In the genomic region with DNA sequence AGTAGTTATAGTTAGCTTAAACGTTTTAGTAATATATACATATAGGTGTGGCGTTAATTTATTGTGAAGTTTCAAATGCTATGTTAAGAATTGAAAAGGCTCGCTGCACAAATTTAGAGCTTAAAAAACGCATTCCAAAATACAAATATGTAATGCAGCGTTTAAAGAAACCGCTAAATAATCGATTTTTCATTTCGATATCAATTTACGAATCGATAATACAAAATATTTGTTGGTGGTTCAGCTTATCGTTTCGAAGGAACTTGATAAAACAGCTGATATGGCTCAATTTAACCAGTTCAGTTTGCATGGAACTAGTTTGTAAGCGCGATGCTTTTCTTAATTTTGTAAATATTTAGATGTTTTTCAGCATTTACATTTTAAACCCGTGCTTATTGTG, we compare ENCODE assay signal across 4 fruit fly cellular contexts.
TF ChIP-seq lines count a peak whose summit lies in the region.

A gene (plus strand): TSS at position 291 of the 400 bp plus-strand sequence.
A gene (plus strand): TSS at position 291 of the 400 bp plus-strand sequence.

- TF ChIP-seq CTCF in whole organism, embryonic (GFP tag; optimal IDR thresholded peaks at IDR 0.05; lab: Kevin White, UChicago): peak; percentile 29

TF ChIP-seq in whole organism, adult, 20 proteins besides CTCF, POLR2A, EP300 and RAD21:
- TF ChIP-seq tj (GFP tag; optimal IDR thresholded peaks at IDR 0.05; lab: Kevin White, UChicago): peak; percentile 2
- no peak for TF ChIP-seq CG33017 (tag; optimal IDR thresholded peaks at IDR 0.05; lab: Kevin White, UChicago)

TF ChIP-seq in whole organism, embryonic, 481 proteins besides CTCF, POLR2A, EP300 and RAD21 (continues in another document):
- TF ChIP-seq sna (GFP tag; IDR thresholded peaks at IDR 0.05; lab: Robert Waterston, UW; ENCODE audit: partially characterized antibody) (peak; percentile 83), CG4617 (GFP tag; optimal IDR thresholded peaks at IDR 0.05; lab: Kevin White, UChicago; ENCODE audit: borderline replicate concordance) (peak; percentile 5), CG15601 (tag; optimal IDR thresholded peaks at IDR 0.05; lab: Kevin White, UChicago) (peak; percentile 21), CG18476 (GFP tag; optimal IDR thresholded peaks at IDR 0.05; lab: Kevin White, UChicago) (no peak), CG34376 (GFP tag; optimal IDR thresholded peaks at IDR 0.05; lab: Kevin White, UChicago) (peak; percentile 6), CG9797 (GFP tag; optimal IDR thresholded peaks at IDR 0.05; lab: Kevin White, UChicago) (no peak), CG7357 (GFP tag; IDR thresholded peaks at IDR 0.05; lab: Robert Waterston, UW) (no peak), Doc3 (GFP tag; IDR thresholded peaks at IDR 0.05; lab: Robert Waterston, UW; ENCODE audit: partially characterized antibody) (peak; percentile 72), klu (GFP tag; IDR thresholded peaks at IDR 0.05; lab: Robert Waterston, UW) (no peak), CG17186 (GFP tag; optimal IDR thresholded peaks at IDR 0.05; lab: Kevin White, UChicago) (peak; percentile 10), Fer1 (GFP tag; optimal IDR thresholded peaks at IDR 0.05; lab: Kevin White, UChicago) (peak; percentile 23), Lpt (GFP tag; optimal IDR thresholded peaks at IDR 0.05; lab: Kevin White, UChicago) (no peak), CG6791 (GFP tag; IDR thresholded peaks at IDR 0.05; lab: Robert Waterston, UW; ENCODE audit: partially characterized antibody) (peak; percentile 85), ato (GFP tag; IDR thresholded peaks at IDR 0.05; lab: Robert Waterston, UW; ENCODE audit: partially characterized antibody) (peak; percentile 88), Sox100B (GFP tag; optimal IDR thresholded peaks at IDR 0.05; lab: Kevin White, UChicago) (no peak), sug (tag; optimal IDR thresholded peaks at IDR 0.05; lab: Kevin White, UChicago) (peak; percentile 40), nmo (GFP tag; optimal IDR thresholded peaks at IDR 0.05; lab: Kevin White, UChicago) (no peak), vnd (GFP tag; IDR thresholded peaks at IDR 0.05; lab: Robert Waterston, UW; ENCODE audit: partially characterized antibody) (peak; percentile 62), GATAe (GFP tag; conservative IDR thresholded peaks at IDR 0.05; lab: Robert Waterston, UW) (no peak), Scr (GFP tag; IDR thresholded peaks at IDR 0.05; lab: Robert Waterston, UW; ENCODE audit: partially characterized antibody) (peak; percentile 69), Bgb (GFP tag; IDR thresholded peaks at IDR 0.05; lab: Robert Waterston, UW; ENCODE audit: partially characterized antibody) (peak; percentile 82), tna (GFP tag; IDR thresholded peaks at IDR 0.05; lab: Robert Waterston, UW; ENCODE audit: partially characterized antibody) (peak; percentile 79), CG10267 (tag; optimal IDR thresholded peaks at IDR 0.05; lab: Kevin White, UChicago) (peak; percentile 49), trem (tag; optimal IDR thresholded peaks at IDR 0.05; lab: Kevin White, UChicago) (peak; percentile 25), BEAF-32 (GFP tag; optimal IDR thresholded peaks at IDR 0.05; lab: Kevin White, UChicago) (peak; percentile 46)

TF ChIP-seq in whole organism, prepupa, 60 proteins besides CTCF, POLR2A, EP300 and RAD21:
- TF ChIP-seq fkh (GFP tag; optimal IDR thresholded peaks at IDR 0.05; lab: Kevin White, UChicago) (peak; percentile 40), CG8319 (GFP tag; optimal IDR thresholded peaks at IDR 0.05; lab: Kevin White, UChicago) (no peak), CG1621 (tag; optimal IDR thresholded peaks at IDR 0.05; lab: Kevin White, UChicago) (no peak), CG3032 (tag; optimal IDR thresholded peaks at IDR 0.05; lab: Kevin White, UChicago) (no peak), Sox102F (GFP tag; optimal IDR thresholded peaks at IDR 0.05; lab: Kevin White, UChicago) (no peak)

TF ChIP-seq in whole organism, wandering third instar larva, 38 proteins besides CTCF, POLR2A, EP300 and RAD21:
- TF ChIP-seq Abd-B (GFP tag; optimal IDR thresholded peaks at IDR 0.05; lab: Kevin White, UChicago): no peak
- TF ChIP-seq foxo (GFP tag; optimal IDR thresholded peaks at IDR 0.05; lab: Kevin White, UChicago): peak in 1 of 2 experiments; percentile 28
- TF ChIP-seq sage (GFP tag; optimal IDR thresholded peaks at IDR 0.05; lab: Kevin White, UChicago): peak; percentile 42
TF ChIP-seq in whole organism, wandering third instar larva: peak in this region for 2.
